Fruit fly (Drosophila melanogaster): Measurements from ENCODE around the gene shop.

DNA sequence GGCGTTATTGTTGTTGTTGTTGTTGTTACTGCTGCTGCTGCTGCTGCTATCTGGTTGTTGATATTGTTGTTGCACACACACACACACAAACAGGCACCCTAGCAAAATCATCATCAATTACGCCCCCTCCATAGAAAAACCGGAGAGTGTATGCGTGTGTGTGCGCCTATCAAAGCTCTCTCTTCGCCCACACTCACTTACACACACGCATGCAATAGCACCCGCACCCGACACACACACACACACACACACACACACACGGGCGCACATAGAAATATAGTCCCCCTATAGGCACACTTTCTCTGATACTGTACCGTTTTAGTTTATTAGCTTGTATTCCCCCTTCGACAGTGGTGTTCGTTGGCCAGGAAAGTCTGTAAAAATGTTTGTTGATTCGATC lies 34.0 kb downstream of the shop start:
- TF ChIP-seq CG8478 (optimal IDR thresholded peaks at IDR 0.05) (no peak), CTCF (optimal IDR thresholded peaks at IDR 0.05) (no peak)
